Worm (Caenorhabditis elegans): Measurements from ENCODE around the gene srt-11.

The srt-11 gene

ce11 chrII:14772113-14772512 is 33.7 kb upstream of the srt-11 start:
- no peak for TF ChIP-seq nhr-77 (tag; optimal IDR thresholded peaks at IDR 0.05)

ce11 chrII:14772956-14773788 is 32.6 kb upstream of the srt-11 start, which contains the start of gene Y54E2A.7:
Gene Y54E2A.7 (minus strand): TSS chrII:14773006.
- TF ChIP-seq nhr-19 (GFP tag; conservative IDR thresholded peaks at IDR 0.05): no peak
- TF ChIP-seq F16B12.6 (tag; optimal IDR thresholded peaks at IDR 0.05): no peak
- no peak for TF ChIP-seq lin-13 (GFP tag; optimal IDR thresholded peaks at IDR 0.05)
- TF ChIP-seq zag-1 (tag; optimal IDR thresholded peaks at IDR 0.05): no peak
- TF ChIP-seq ama-1 (optimal IDR thresholded peaks at IDR 0.05): no peak
- TF ChIP-seq ceh-8 (GFP tag; optimal IDR thresholded peaks at IDR 0.05): no peak
- TF ChIP-seq tlp-1 (tag; optimal IDR thresholded peaks at IDR 0.05): no peak
- TF ChIP-seq C16A3.4 (tag; optimal IDR thresholded peaks at IDR 0.05): no peak
- no peak for TF ChIP-seq aha-1 (tag; optimal IDR thresholded peaks at IDR 0.05)
- no peak for TF ChIP-seq pag-3 (tag; optimal IDR thresholded peaks at IDR 0.05; ENCODE audit: borderline replicate concordance, insufficient read depth)
- TF ChIP-seq lin-39 (tag; optimal IDR thresholded peaks at IDR 0.05): no peak
- TF ChIP-seq unc-98 (GFP tag; IDR thresholded peaks at IDR 0.05): no peak
- TF ChIP-seq jun-1 (tag; optimal IDR thresholded peaks at IDR 0.05): no peak
- TF ChIP-seq elt-3 (tag; optimal IDR thresholded peaks at IDR 0.05): no peak

ce11 chrII:14778092-14778491 is 27.7 kb upstream of the srt-11 start, which contains the start of gene Y54E2A.8:
Gene Y54E2A.8 (plus strand): TSS chrII:14778345.
- no peak for TF ChIP-seq mab-9 (GFP tag; IDR thresholded peaks at IDR 0.05)
- TF ChIP-seq lin-13 (GFP tag; optimal IDR thresholded peaks at IDR 0.05): no peak
- TF ChIP-seq aly-2 (tag; optimal IDR thresholded peaks at IDR 0.05): no peak
- no peak for TF ChIP-seq C34B4.2 (tag; optimal IDR thresholded peaks at IDR 0.05)
- TF ChIP-seq blmp-1 (tag; optimal IDR thresholded peaks at IDR 0.05): no peak
- TF ChIP-seq egl-27 (tag; optimal IDR thresholded peaks at IDR 0.05): no peak
- TF ChIP-seq elt-3 (tag; optimal IDR thresholded peaks at IDR 0.05): no peak
- TF ChIP-seq snpc-4 (tag; optimal IDR thresholded peaks at IDR 0.05): no peak
- no peak for TF ChIP-seq nhr-85 (tag)
- TF ChIP-seq vab-15 (tag; optimal IDR thresholded peaks at IDR 0.05): no peak
- no peak for TF ChIP-seq zag-1 (tag; optimal IDR thresholded peaks at IDR 0.05)
- TF ChIP-seq ces-1 (GFP tag; optimal IDR thresholded peaks at IDR 0.05): no peak
- no peak for TF ChIP-seq efl-1 (optimal IDR thresholded peaks at IDR 0.05)
- TF ChIP-seq efl-1 (GFP tag; optimal IDR thresholded peaks at IDR 0.05 in 1 of 2): no peak
- no peak for TF ChIP-seq fkh-8 (tag; optimal IDR thresholded peaks at IDR 0.05)
- TF ChIP-seq isw-1 (GFP tag; IDR thresholded peaks at IDR 0.05): no peak

ce11 chrII:14779851-14780250 is 25.9 kb upstream of the srt-11 start:
- TF ChIP-seq fkh-8 (tag; optimal IDR thresholded peaks at IDR 0.05) (no peak), efl-1 (optimal IDR thresholded peaks at IDR 0.05) (no peak), efl-1 (GFP tag; optimal IDR thresholded peaks at IDR 0.05 in 1 of 2) (peak in 1 of 2 experiments; percentile 64), pag-3 (tag; optimal IDR thresholded peaks at IDR 0.05; ENCODE audit: borderline replicate concordance, insufficient read depth) (no peak), unc-30 (tag; optimal IDR thresholded peaks at IDR 0.05) (no peak), tlp-1 (tag; optimal IDR thresholded peaks at IDR 0.05) (no peak), Y116A8C.19 (tag; optimal IDR thresholded peaks at IDR 0.05; ENCODE audit: borderline replicate concordance) (no peak)

- TF ChIP-seq mab-9 (GFP tag; IDR thresholded peaks at IDR 0.05) (no peak), nhr-85 (tag) (no peak), nhr-47 (tag; optimal IDR thresholded peaks at IDR 0.05) (no peak), ztf-4 (tag; optimal IDR thresholded peaks at IDR 0.05) (no peak), nhr-76 (tag; optimal IDR thresholded peaks at IDR 0.05) (no peak), ceh-8 (GFP tag; optimal IDR thresholded peaks at IDR 0.05) (no peak), irx-1 (tag; optimal IDR thresholded peaks at IDR 0.05) (no peak), blmp-1 (tag; optimal IDR thresholded peaks at IDR 0.05) (no peak)
These were observed 19.9 kb upstream of the srt-11 start, which contains the start of gene Y54E2A.9 for ce11 chrII:14785906-14786305. Gene Y54E2A.9 (minus strand): TSS chrII:14786006.
